Worm (Caenorhabditis elegans) whole organism, early embryonic: ENCODE results near the gene T06E4.21.
"Not testable (repeated sequence)": the region's sequence is repeated elsewhere in the genome, so short reads cannot be mapped to it uniquely, and the experiment has no call there.

Experiments
- F13C5.2 ChIP-seq: sonication (generic microtip); optimal IDR thresholded peaks from 2 replicates; lab custom pipeline; 2017; ENCODE audit warnings: mild to moderate bottlenecking, missing genetic modification characterization, inconsistent platforms, missing compliant biosample characterization
- aly-1 ChIP-seq: sonication (generic microtip); optimal IDR thresholded peaks from 2 replicates; lab custom pipeline; 2016; ENCODE audit warnings: missing genetic modification characterization, missing compliant biosample characterization
- ama-1 ChIP-seq: fragments of 150-350 bp; optimal IDR thresholded peaks from 2 replicates; lab custom pipeline; 2014
- ceh-13 ChIP-seq: fragments of 200-800 bp; sonication (Bioruptor generic); optimal IDR thresholded peaks from 2 replicates; lab custom pipeline; 2018; ENCODE audit warnings: mild to moderate bottlenecking, missing genetic modification characterization, missing compliant biosample characterization
- ceh-36 ChIP-seq: sonication (generic microtip); optimal IDR thresholded peaks from 2 replicates; lab custom pipeline; 2016; ENCODE audit warnings: missing genetic modification characterization, inconsistent platforms, missing compliant biosample characterization
- ets-7 ChIP-seq: sonication (generic microtip); optimal IDR thresholded peaks from 2 replicates; lab custom pipeline; 2016; ENCODE audit warnings: missing genotype, missing genetic modification characterization, missing compliant biosample characterization
- hmbx-1 ChIP-seq: sonication (generic microtip); optimal IDR thresholded peaks from 2 replicates; lab custom pipeline; 2016; ENCODE audit warnings: mild to moderate bottlenecking, missing genetic modification characterization, missing compliant biosample characterization
- hnd-1 ChIP-seq: sonication (generic microtip); optimal IDR thresholded peaks from 2 replicates; lab custom pipeline; 2016; ENCODE audit warnings: missing genetic modification characterization, missing compliant biosample characterization
- sea-1 ChIP-seq: fragments of 200-800 bp; sonication (Bioruptor generic); conservative IDR thresholded peaks from 2 replicates; pipeline ENCODE4 v1.3.6; 2022; ENCODE audit warnings: missing genetic modification characterization, missing compliant biosample characterization
- tbx-11 ChIP-seq: fragments of 200-800 bp; sonication (Bioruptor generic); IDR thresholded peaks from 2 replicates; pipeline ENCODE4 v1.3.6; 2022; ENCODE audit warnings: missing genetic modification characterization, missing compliant biosample characterization
- tra-4 ChIP-seq: sonication (generic microtip); optimal IDR thresholded peaks from 2 replicates; lab custom pipeline; 2017; ENCODE audit warnings: missing genetic modification characterization, missing compliant biosample characterization

- TF ChIP-seq ceh-13 (GFP tag; lab: Kevin White, UChicago); ets-7 (tag; lab: Kevin White, UChicago); ama-1 (lab: Kevin White, UChicago); hnd-1 (tag; lab: Kevin White, UChicago); hmbx-1; ceh-36 (tag; lab: Kevin White, UChicago); tra-4; sea-1 (GFP tag; lab: Robert Waterston, UW); tbx-11; aly-1 (tag; lab: Kevin White, UChicago); F13C5.2 (tag; lab: Kevin White, UChicago): not testable (repeated sequence)
These were observed 47.9 kb upstream of the T06E4.21 start for ce11 chrV:9603488-9603887.
